Worm (Caenorhabditis elegans): ENCODE data around the gene F02D8.1.

DNA sequence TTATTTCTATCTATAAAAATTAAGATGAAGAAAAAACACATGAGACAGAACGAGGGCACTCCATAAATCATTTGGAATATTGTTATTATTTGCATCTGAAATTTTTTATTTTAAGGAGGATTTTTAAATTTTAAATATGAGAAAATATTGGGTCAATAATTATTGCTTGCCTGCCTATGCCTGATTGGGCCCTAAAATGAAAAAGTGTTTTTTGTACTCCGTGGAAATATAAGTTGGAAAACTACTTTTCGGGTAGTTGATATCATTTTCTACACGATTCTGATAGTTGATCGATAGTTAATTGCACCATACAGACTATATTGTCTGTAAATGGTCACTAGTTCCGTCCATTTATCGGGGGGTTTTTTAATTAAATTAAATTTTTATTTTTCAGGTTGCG is 50.3 kb downstream of the F02D8.1 start, which contains the start of gene srg-55:
- TF ChIP-seq nhr-12 (tag; optimal IDR thresholded peaks at IDR 0.05) (no peak), lin-11 (tag; optimal IDR thresholded peaks at IDR 0.05) (no peak)

Measured in whole organism, L2 larva.